Fruit fly (Drosophila melanogaster) whole organism, embryonic: Measurements from ENCODE around the gene CG34300.

Experiments used
- B-H2 ChIP-seq: fragments of 200-800 bp; sonication (Bioruptor generic); optimal IDR thresholded peaks from 2 replicates; lab custom pipeline; 2018; ENCODE audit warnings: missing biosample characterization, mild to moderate bottlenecking, missing genetic modification characterization
- Bdp1 ChIP-seq: fragments of 200-800 bp; sonication (Bioruptor generic); optimal IDR thresholded peaks from 3 replicates; lab custom pipeline; 2016; ENCODE audit warnings: missing biosample characterization, missing genetic modification characterization
- Bteb2 ChIP-seq: fragments of 200-800 bp; sonication (Bioruptor generic); optimal IDR thresholded peaks from 2 replicates; lab custom pipeline; 2016; ENCODE audit warnings: missing biosample characterization, missing genetic modification characterization
- CG10209 ChIP-seq: fragments of 200-800 bp; sonication (Bioruptor generic); optimal IDR thresholded peaks from 3 replicates; lab custom pipeline; 2017; ENCODE audit warnings: missing biosample characterization, mild to moderate bottlenecking, missing genetic modification characterization, missing genetic modification reagents
- CG10462 ChIP-seq: fragments of 200-800 bp; sonication (Bioruptor generic); optimal IDR thresholded peaks from 2 replicates; lab custom pipeline; 2016; ENCODE audit warnings: missing biosample characterization, missing genetic modification characterization
- CG10979 ChIP-seq: fragments of 200-800 bp; sonication (Bioruptor generic); optimal IDR thresholded peaks from 2 replicates; lab custom pipeline; 2018; ENCODE audit warnings: missing biosample characterization, mild to moderate bottlenecking, missing genetic modification characterization, moderate library complexity
- CG11723 ChIP-seq: fragments of 200-800 bp; sonication (Bioruptor generic); optimal IDR thresholded peaks from 2 replicates; lab custom pipeline; 2017; ENCODE audit warnings: missing biosample characterization, mild to moderate bottlenecking, missing genetic modification characterization
- CG12236 ChIP-seq: fragments of 200-800 bp; sonication (Bioruptor generic); optimal IDR thresholded peaks from 2 replicates; lab custom pipeline; 2016; ENCODE audit warnings: missing biosample characterization, missing genetic modification characterization
- CG1602 ChIP-seq: fragments of 200-800 bp; sonication (Bioruptor generic); optimal IDR thresholded peaks from 3 replicates; lab custom pipeline; 2016; ENCODE audit warnings: missing biosample characterization, missing genetic modification characterization
- CG1603 ChIP-seq: fragments of 200-800 bp; sonication (Bioruptor generic); optimal IDR thresholded peaks from 2 replicates; lab custom pipeline; 2019; ENCODE audit warnings: missing biosample characterization, mild to moderate bottlenecking, missing genetic modification characterization, moderate library complexity
- CG1647 ChIP-seq: fragments of 200-800 bp; sonication (Bioruptor generic); optimal IDR thresholded peaks from 3 replicates; lab custom pipeline; 2016; ENCODE audit warnings: missing biosample characterization, missing genetic modification characterization
- CG18011 ChIP-seq: fragments of 200-800 bp; sonication (Bioruptor generic); optimal IDR thresholded peaks from 2 replicates; lab custom pipeline; 2017; ENCODE audit warnings: missing biosample characterization, missing genetic modification characterization, mild to moderate bottlenecking, moderate library complexity, missing genotype
- CG18476 ChIP-seq: fragments of 200-800 bp; sonication (Bioruptor generic); optimal IDR thresholded peaks from 2 replicates; lab custom pipeline; 2016; ENCODE audit warnings: missing biosample characterization, mild to moderate bottlenecking, missing genetic modification characterization
- CG2889 ChIP-seq: fragments of 200-800 bp; sonication (Bioruptor generic); IDR thresholded peaks from 3 replicates; pipeline ENCODE4 v1.3.6; 2022; ENCODE audit warnings: missing biosample characterization, missing genetic modification characterization
- CG30431 ChIP-seq: fragments of 200-800 bp; sonication (Bioruptor generic); optimal IDR thresholded peaks from 2 replicates; lab custom pipeline; 2017; ENCODE audit warnings: missing biosample characterization, missing genetic modification characterization
- CG3847 ChIP-seq: fragments of 200-800 bp; sonication (Bioruptor generic); IDR thresholded peaks from 2 replicates; pipeline ENCODE4 v1.3.6; 2022; ENCODE audit warnings: missing biosample characterization, missing genetic modification characterization
- CG4360 ChIP-seq: fragments of 200-800 bp; sonication (Bioruptor generic); IDR thresholded peaks from 2 replicates; pipeline ENCODE4 v1.3.6; 2022; ENCODE audit warnings: missing biosample characterization, missing genetic modification characterization
- CG5245 ChIP-seq: fragments of 200-800 bp; sonication (Bioruptor generic); optimal IDR thresholded peaks from 3 replicates; lab custom pipeline; 2016; ENCODE audit warnings: missing biosample characterization, missing genetic modification characterization
- CG6813 ChIP-seq: fragments of 200-800 bp; sonication (Bioruptor generic); optimal IDR thresholded peaks from 2 replicates; lab custom pipeline; 2017; ENCODE audit warnings: missing biosample characterization, missing genetic modification characterization, mild to moderate bottlenecking, moderate library complexity, missing genetic modification reagents
- CG7745 ChIP-seq: fragments of 200-800 bp; sonication (Bioruptor generic); optimal IDR thresholded peaks from 2 replicates; lab custom pipeline; 2018; ENCODE audit warnings: missing biosample characterization, mild to moderate bottlenecking, missing genetic modification characterization, moderate library complexity
- CG8359 ChIP-seq: fragments of 200-800 bp; sonication (Bioruptor generic); optimal IDR thresholded peaks from 2 replicates; lab custom pipeline; 2017; ENCODE audit warnings: missing biosample characterization, mild to moderate bottlenecking, missing genetic modification characterization, borderline replicate concordance
- CG8765 ChIP-seq: fragments of 200-800 bp; sonication (Bioruptor generic); IDR thresholded peaks from 2 replicates; pipeline ENCODE4 v1.3.6; 2022; ENCODE audit warnings: missing biosample characterization, missing genetic modification characterization
- CG9609 ChIP-seq: fragments of 200-800 bp; sonication (Bioruptor generic); optimal IDR thresholded peaks from 3 replicates; lab custom pipeline; 2016; ENCODE audit warnings: missing biosample characterization, missing genetic modification characterization
- CkIIα-i1 ChIP-seq: fragments of 200-800 bp; sonication (Bioruptor generic); IDR thresholded peaks from 2 replicates; pipeline ENCODE4 v1.3.6; 2022; ENCODE audit warnings: missing biosample characterization, missing genetic modification characterization
- Dref ChIP-seq: fragments of 200-800 bp; sonication (Bioruptor generic); IDR thresholded peaks from 2 replicates; pipeline ENCODE4 v1.3.6; 2022; ENCODE audit warnings: missing biosample characterization, missing genetic modification characterization
- Elba2 ChIP-seq: fragments of 200-800 bp; sonication (Bioruptor generic); optimal IDR thresholded peaks from 3 replicates; lab custom pipeline; 2016; ENCODE audit warnings: missing biosample characterization, missing genetic modification characterization
- Fer2 ChIP-seq: fragments of 200-800 bp; sonication (Bioruptor generic); optimal IDR thresholded peaks from 2 replicates; lab custom pipeline; 2018; ENCODE audit warnings: missing biosample characterization, mild to moderate bottlenecking, missing genetic modification characterization, moderate library complexity
- Gug ChIP-seq: fragments of 200-800 bp; sonication (Bioruptor generic); IDR thresholded peaks from 4 replicates; pipeline ENCODE4 v1.3.6; 2022; ENCODE audit warnings: missing biosample characterization, missing genetic modification characterization
- HLH54F ChIP-seq: fragments of 200-800 bp; sonication (Bioruptor generic); optimal IDR thresholded peaks from 3 replicates; lab custom pipeline; 2016; ENCODE audit warnings: missing biosample characterization, missing genetic modification characterization
- HLHmδ ChIP-seq: fragments of 200-800 bp; sonication (Bioruptor generic); optimal IDR thresholded peaks from 2 replicates; lab custom pipeline; 2018; ENCODE audit warnings: missing biosample characterization, mild to moderate bottlenecking, missing genetic modification characterization, moderate library complexity
- MBD-R2 ChIP-seq: fragments of 200-800 bp; sonication (Bioruptor generic); IDR thresholded peaks from 2 replicates; pipeline ENCODE4 v1.3.6; 2022; ENCODE audit warnings: missing biosample characterization, missing genetic modification characterization
- Max ChIP-seq: fragments of 200-800 bp; sonication (Bioruptor generic); optimal IDR thresholded peaks from 2 replicates; lab custom pipeline; 2016; ENCODE audit warnings: missing biosample characterization, mild to moderate bottlenecking, missing genetic modification characterization
- Nf-YC ChIP-seq: fragments of 200-800 bp; optimal IDR thresholded peaks from 3 replicates; lab custom pipeline; 2019; ENCODE audit warnings: missing biosample characterization, mild to moderate bottlenecking, missing genetic modification characterization, moderate library complexity
- Pdp1 ChIP-seq, 2 experiments: fragments of 200-800 bp; sonication (Bioruptor generic); optimal IDR thresholded peaks; 3 replicates each; lab custom pipeline; 2016; ENCODE audit warnings: missing biosample characterization in 2 of 2, missing genetic modification characterization in 2 of 2, mild to moderate bottlenecking in 1 of 2, moderate library complexity in 1 of 2
- Rx ChIP-seq: fragments of 200-800 bp; sonication (Bioruptor generic); IDR thresholded peaks from 2 replicates; pipeline ENCODE4 v1.3.6; 2022; ENCODE audit warnings: missing biosample characterization, missing genetic modification characterization
- Sin3A ChIP-seq: fragments of >200 bp; optimal IDR thresholded peaks from 2 replicates; lab custom pipeline; 2018
- Sox100B ChIP-seq: fragments of 200-800 bp; sonication (Bioruptor generic); optimal IDR thresholded peaks from 3 replicates; lab custom pipeline; 2018; ENCODE audit warnings: missing biosample characterization, mild to moderate bottlenecking, missing genetic modification characterization
- Trl ChIP-seq, 3 experiments: fragments of >200 bp in 2 of 3; fragments of 200-800 bp in 1 of 3; sonication (Bioruptor generic) in 1 of 3; optimal IDR thresholded peaks; 2 replicates in 1 of 3; 3 replicates in 2 of 3; lab custom pipeline; 2016 to 2017; ENCODE audit warnings: missing biosample characterization in 1 of 3, missing genetic modification characterization in 1 of 3
- bsh ChIP-seq, 2 experiments: fragments of 200-800 bp; sonication (Bioruptor generic); optimal IDR thresholded peaks; 2 replicates each; lab custom pipeline; 2017 to 2018; ENCODE audit warnings: mild to moderate bottlenecking in 2 of 2, missing biosample characterization in 2 of 2, missing genetic modification characterization in 2 of 2, moderate library complexity in 1 of 2
- crol ChIP-seq: fragments of 200-800 bp; sonication (Bioruptor generic); IDR thresholded peaks from 2 replicates; pipeline ENCODE4 v1.3.6; 2022; ENCODE audit warnings: missing biosample characterization, missing genetic modification characterization
- gfzf ChIP-seq: fragments of 200-800 bp; sonication (Bioruptor generic); optimal IDR thresholded peaks from 2 replicates; lab custom pipeline; 2016; ENCODE audit warnings: missing biosample characterization, mild to moderate bottlenecking, missing genetic modification characterization, moderate library complexity
- grn ChIP-seq: fragments of 200-800 bp; sonication (Bioruptor generic); optimal IDR thresholded peaks from 3 replicates; lab custom pipeline; 2017; ENCODE audit warnings: missing biosample characterization, missing genetic modification characterization
- hbn ChIP-seq: fragments of 200-800 bp; sonication (Bioruptor generic); IDR thresholded peaks from 2 replicates; pipeline ENCODE4 v1.3.6; 2022; ENCODE audit warnings: missing biosample characterization, missing genetic modification characterization; ENCODE audit not compliant: partially characterized antibody
- ind ChIP-seq: fragments of 200-800 bp; sonication (Bioruptor generic); optimal IDR thresholded peaks from 3 replicates; lab custom pipeline; 2016; ENCODE audit warnings: missing biosample characterization, missing genetic modification characterization
- so ChIP-seq: fragments of 200-800 bp; sonication (Bioruptor generic); IDR thresholded peaks from 3 replicates; pipeline ENCODE4 v1.3.6; 2022; ENCODE audit warnings: missing biosample characterization, missing genetic modification characterization
- tin ChIP-seq: fragments of 200-800 bp; sonication (Bioruptor generic); optimal IDR thresholded peaks from 3 replicates; lab custom pipeline; 2016; ENCODE audit warnings: missing biosample characterization, missing genetic modification characterization
- tna ChIP-seq: fragments of 200-800 bp; sonication (Bioruptor generic); IDR thresholded peaks from 2 replicates; pipeline ENCODE4 v1.3.6; 2022; ENCODE audit warnings: missing biosample characterization, missing genetic modification characterization; ENCODE audit not compliant: partially characterized antibody
- ttk ChIP-seq: fragments of 200-800 bp; sonication (Bioruptor generic); IDR thresholded peaks from 2 replicates; pipeline ENCODE4 v2.1.2; 2022; ENCODE audit warnings: missing biosample characterization, missing genetic modification characterization
- usp ChIP-seq: fragments of >200 bp; optimal IDR thresholded peaks from 2 replicates; lab custom pipeline; 2017; ENCODE audit warnings: missing biosample characterization, missing genetic modification characterization
- zf30C ChIP-seq: fragments of 200-800 bp; sonication (Bioruptor generic); optimal IDR thresholded peaks from 3 replicates; lab custom pipeline; 2018; ENCODE audit warnings: missing biosample characterization, mild to moderate bottlenecking, missing genetic modification characterization

Gene CG34300

dm6 chr3R:30325442-30326058, 19.1 kb upstream of the CG34300 start (continued):
- TF ChIP-seq ind, result peak; percentile 34
- TF ChIP-seq CG12236 (GFP tag; lab: Kevin White, UChicago), result no peak
- TF ChIP-seq hbn, result no peak
- no peak for TF ChIP-seq CG10462 (GFP tag; lab: Kevin White, UChicago)
- TF ChIP-seq Bdp1 (GFP tag; lab: Kevin White, UChicago), result no peak
- TF ChIP-seq so (GFP tag; lab: Robert Waterston, UW), result no peak
- TF ChIP-seq Fer2 (tag; lab: Kevin White, UChicago), result peak; percentile 18
- no peak for TF ChIP-seq CG1602 (GFP tag; lab: Kevin White, UChicago)
- TF ChIP-seq CG2889, result no peak
- no peak for TF ChIP-seq usp
- TF ChIP-seq CG8765 (GFP tag; lab: Robert Waterston, UW), result no peak
- peak in 1 of 2 experiments; percentile 42 for TF ChIP-seq Trl (optimal IDR thresholded peaks at IDR 0.05; lab: Kevin White, UChicago)
- TF ChIP-seq Trl (GFP tag; optimal IDR thresholded peaks at IDR 0.05; lab: Kevin White, UChicago), result no peak
- no peak for TF ChIP-seq CG18011
- TF ChIP-seq crol (GFP tag; lab: Robert Waterston, UW), result no peak
- no peak for TF ChIP-seq Sox100B (GFP tag; lab: Kevin White, UChicago)
- no peak for TF ChIP-seq CG10979 (tag; lab: Kevin White, UChicago)
- no peak for TF ChIP-seq CG18476 (GFP tag; lab: Kevin White, UChicago)
- no peak for TF ChIP-seq HLH54F (GFP tag; lab: Kevin White, UChicago)
- peak in 1 of 2 experiments; percentile 13 for TF ChIP-seq bsh (GFP tag; optimal IDR thresholded peaks at IDR 0.05; lab: Kevin White, UChicago)
- no peak for TF ChIP-seq Dref (GFP tag; lab: Robert Waterston, UW)
- TF ChIP-seq CG6813 (GFP tag; lab: Kevin White, UChicago), result no peak
- no peak for TF ChIP-seq Nf-YC (tag; lab: Kevin White, UChicago)
- TF ChIP-seq Max (GFP tag; lab: Kevin White, UChicago), result no peak
- no peak for TF ChIP-seq gfzf (GFP tag; lab: Kevin White, UChicago)
- TF ChIP-seq CG11723 (GFP tag; lab: Kevin White, UChicago), result no peak
- TF ChIP-seq CG30431 (GFP tag; lab: Kevin White, UChicago), result no peak
- peak; percentile 8; the same call in 1 of the 4 replicates for TF ChIP-seq Gug (GFP tag; lab: Robert Waterston, UW)
- no peak for TF ChIP-seq tin (GFP tag; lab: Kevin White, UChicago)
- no peak for TF ChIP-seq zf30C (GFP tag; lab: Kevin White, UChicago)
- peak; percentile 22 for TF ChIP-seq CG10209 (GFP tag; lab: Kevin White, UChicago)
- no peak for TF ChIP-seq tna (GFP tag; lab: Robert Waterston, UW)
- TF ChIP-seq CG1603, result no peak
- TF ChIP-seq MBD-R2 (GFP tag; lab: Robert Waterston, UW), result peak; percentile 35; the same call in 1 of the 2 replicates
- TF ChIP-seq ttk, result no peak
- TF ChIP-seq Elba2, result no peak
- TF ChIP-seq CG7745 (tag; lab: Kevin White, UChicago), result no peak
- no peak for TF ChIP-seq HLHmδ (GFP tag; lab: Kevin White, UChicago)
- TF ChIP-seq B-H2 (GFP tag; lab: Kevin White, UChicago), result no peak
- TF ChIP-seq grn (GFP tag; lab: Kevin White, UChicago), result no peak
- TF ChIP-seq Rx (GFP tag; lab: Robert Waterston, UW), result 0 out of 2 replicates have a peak, but pooled peaks have one; percentile 12
- TF ChIP-seq CG4360 (GFP tag; lab: Robert Waterston, UW), result no peak
- TF ChIP-seq Bteb2 (GFP tag; lab: Kevin White, UChicago), result no peak
- TF ChIP-seq Pdp1 (GFP tag; optimal IDR thresholded peaks at IDR 0.05; lab: Kevin White, UChicago), result no peak
- no peak for TF ChIP-seq CkIIα-i1 (GFP tag; lab: Robert Waterston, UW)
- TF ChIP-seq CG1647 (GFP tag; lab: Kevin White, UChicago), result no peak
- no peak for TF ChIP-seq CG8359
- TF ChIP-seq CG9609, result no peak
- TF ChIP-seq CG5245 (GFP tag; lab: Kevin White, UChicago), result no peak
- no peak for TF ChIP-seq Sin3A
- 0 out of 2 replicates have a peak, but pooled peaks have one; percentile 41 for TF ChIP-seq CG3847 (GFP tag; lab: Robert Waterston, UW)
